Fruit fly (Drosophila melanogaster): ENCODE data around the gene CG32762.

CG32762 gene

DNA sequence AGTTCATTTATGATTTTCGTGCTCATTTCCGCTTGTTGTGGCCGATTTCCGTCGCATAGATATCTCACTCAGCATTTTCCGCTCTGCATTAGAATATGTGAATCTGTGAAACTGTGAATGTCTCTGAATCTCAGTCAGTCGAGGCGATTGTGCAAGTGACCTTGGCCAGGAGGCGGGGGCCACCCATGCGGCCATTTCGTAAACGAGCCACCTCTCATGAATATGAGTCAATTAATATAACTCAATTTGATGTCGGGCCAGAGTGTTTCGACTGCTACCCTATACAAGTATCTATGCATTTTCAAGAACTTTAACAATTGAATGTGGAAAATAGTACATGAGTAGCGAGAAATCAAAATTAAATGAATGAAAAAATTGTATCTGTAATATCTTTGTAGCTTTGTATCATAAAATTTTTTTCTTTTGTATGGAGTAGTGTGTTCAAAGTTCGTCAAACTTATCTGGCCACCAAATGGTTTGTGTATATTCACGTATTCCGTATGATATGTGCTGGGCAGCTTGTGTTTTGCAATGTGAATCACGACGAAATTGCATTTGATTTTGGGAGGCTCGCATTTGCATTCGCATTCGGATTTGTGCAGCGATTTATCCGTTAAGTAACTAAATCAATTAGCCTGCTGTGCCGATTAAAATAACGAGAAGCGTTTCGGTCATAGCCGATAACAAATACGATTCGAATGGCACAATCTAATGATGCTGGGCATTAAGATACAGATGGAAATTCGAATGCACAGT, 15.1 kb upstream of the CG32762 start, which contains the start of gene CG12730 (continued):
- TF ChIP-seq z (GFP tag; IDR thresholded peaks at IDR 0.05) = peak; percentile 84
- TF ChIP-seq CG6683 (GFP tag; optimal IDR thresholded peaks at IDR 0.05) = no peak
- no peak for TF ChIP-seq usp (GFP tag; optimal IDR thresholded peaks at IDR 0.05)
- TF ChIP-seq CG12104 (GFP tag; optimal IDR thresholded peaks at IDR 0.05) = no peak
- TF ChIP-seq Stat92E (GFP tag; optimal IDR thresholded peaks at IDR 0.05) = no peak
- TF ChIP-seq seq (GFP tag; IDR thresholded peaks at IDR 0.05) = 0 out of 2 replicates have a peak, but pooled peaks have one; percentile 39
- TF ChIP-seq jigr1 (GFP tag; IDR thresholded peaks at IDR 0.05) = no peak
- no peak for TF ChIP-seq CG7556 (GFP tag; optimal IDR thresholded peaks at IDR 0.05)
- TF ChIP-seq ttk (GFP tag; IDR thresholded peaks at IDR 0.05) = peak; percentile 38; the same call in 1 of the 2 replicates
- peak; percentile 17; the same call in 1 of the 2 replicates for TF ChIP-seq CG32532 (GFP tag; IDR thresholded peaks at IDR 0.05)
- TF ChIP-seq E2f2 (GFP tag; IDR thresholded peaks at IDR 0.05) = no peak
- TF ChIP-seq CG3995 (GFP tag; optimal IDR thresholded peaks at IDR 0.05) = no peak
- no peak for TF ChIP-seq Hmx (GFP tag; optimal IDR thresholded peaks at IDR 0.05)
- no peak for TF ChIP-seq Camta (GFP tag; optimal IDR thresholded peaks at IDR 0.05)
- TF ChIP-seq ro (GFP tag; IDR thresholded peaks at IDR 0.05) = no peak
- no peak for TF ChIP-seq slou (GFP tag; optimal IDR thresholded peaks at IDR 0.05)
- no peak for TF ChIP-seq Lhr (GFP tag; optimal IDR thresholded peaks at IDR 0.05)
- 0 out of 3 replicates have a peak, but pooled peaks have one; percentile 34 for TF ChIP-seq CG3726 (GFP tag; IDR thresholded peaks at IDR 0.05)
- TF ChIP-seq Vsx1 (GFP tag; optimal IDR thresholded peaks at IDR 0.05) = no peak
- no peak for TF ChIP-seq hb (GFP tag; IDR thresholded peaks at IDR 0.05; ENCODE audit: partially characterized antibody)
- TF ChIP-seq twi (tag; optimal IDR thresholded peaks at IDR 0.05) = no peak
- no peak for TF ChIP-seq Poxn (GFP tag; IDR thresholded peaks at IDR 0.05)
- TF ChIP-seq CG11696 (GFP tag; IDR thresholded peaks at IDR 0.05) = no peak
- TF ChIP-seq en (GFP tag; optimal IDR thresholded peaks at IDR 0.05) = peak; percentile 21
- no peak for TF ChIP-seq pb (GFP tag; optimal IDR thresholded peaks at IDR 0.05)
- no peak for TF ChIP-seq zen2 (GFP tag; IDR thresholded peaks at IDR 0.05; ENCODE audit: partially characterized antibody)
- no peak for TF ChIP-seq CG4617 (GFP tag; optimal IDR thresholded peaks at IDR 0.05; ENCODE audit: borderline replicate concordance)
- peak; percentile 50 for TF ChIP-seq CG11504 (tag; optimal IDR thresholded peaks at IDR 0.05)
- no peak for TF ChIP-seq Hey (tag; optimal IDR thresholded peaks at IDR 0.05)
- TF ChIP-seq CG1024 (GFP tag; IDR thresholded peaks at IDR 0.05) = no peak
- TF ChIP-seq CG8290 (GFP tag; optimal IDR thresholded peaks at IDR 0.05) = no peak
- TF ChIP-seq CG8290 (tag; optimal IDR thresholded peaks at IDR 0.05) = no peak
- peak; percentile 73; the same call in 2 of the 3 replicates for TF ChIP-seq dysf (GFP tag; IDR thresholded peaks at IDR 0.05)
- no peak for TF ChIP-seq CG6791 (GFP tag; IDR thresholded peaks at IDR 0.05; ENCODE audit: partially characterized antibody)
- TF ChIP-seq gem (tag; optimal IDR thresholded peaks at IDR 0.05) = peak; percentile 28
- TF ChIP-seq HmgZ (tag; optimal IDR thresholded peaks at IDR 0.05) = no peak
- no peak for TF ChIP-seq CG18599 (GFP tag; optimal IDR thresholded peaks at IDR 0.05)
- peak; percentile 28; the same call in 1 of the 2 replicates for TF ChIP-seq ap (GFP tag; IDR thresholded peaks at IDR 0.05)
- no peak for TF ChIP-seq prd (optimal IDR thresholded peaks at IDR 0.05)
- TF ChIP-seq prd (GFP tag; IDR thresholded peaks at IDR 0.05) = peak; percentile 39; the same call in 1 of the 3 replicates
- peak; percentile 38; the same call in 1 of the 2 replicates for TF ChIP-seq gsb (GFP tag; IDR thresholded peaks at IDR 0.05)
- TF ChIP-seq MBD-R2 (GFP tag; IDR thresholded peaks at IDR 0.05) = no peak
